Worm (Caenorhabditis elegans) whole organism, L4/young adult: Measurements from ENCODE around the gene kmo-2.

Experiments
- dao-5 ChIP-seq: sonication (generic microtip); optimal IDR thresholded peaks from 2 replicates; lab custom pipeline; 2016; ENCODE audit warnings: missing genotype, missing genetic modification characterization, moderate library complexity, missing compliant biosample characterization
- him-1 ChIP-seq: sonication (generic microtip); optimal IDR thresholded peaks from 2 replicates; lab custom pipeline; 2016; ENCODE audit warnings: missing genotype, missing genetic modification reagents, missing genetic modification characterization, missing compliant biosample characterization

DNA sequence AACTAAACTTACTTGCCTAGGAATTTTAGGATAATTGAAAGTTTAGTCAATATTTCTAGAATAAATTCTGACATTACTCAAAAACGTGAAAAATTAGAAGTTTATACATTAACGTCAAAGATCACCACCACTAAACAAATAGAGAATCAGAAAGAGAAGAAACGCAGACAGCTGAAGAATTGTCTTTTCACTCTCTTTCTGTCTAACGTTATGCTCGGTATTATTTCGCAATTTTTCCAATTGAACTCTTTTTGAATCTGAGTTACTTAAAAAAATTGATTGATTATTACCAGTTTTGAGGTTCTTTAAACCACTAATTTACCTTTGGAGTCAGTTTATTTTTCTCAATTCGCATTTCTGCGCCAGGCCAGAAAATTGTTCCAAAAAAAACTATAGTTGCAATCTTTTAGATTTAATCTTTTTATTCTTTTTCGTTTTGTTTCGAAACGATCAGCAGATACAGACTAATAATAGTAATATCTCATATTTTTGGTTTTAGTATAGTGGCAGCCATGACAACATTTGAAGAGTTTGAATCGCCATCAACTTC is 32.5 kb upstream of the kmo-2 start, which contains the start of gene nhr-154:
- TF ChIP-seq him-1 (no peak), dao-5 (no peak)
